Fruit fly (Drosophila melanogaster): ENCODE data around the gene CG11983.

Gene CG11983

dm6 chr3R:9014859-9015466 is 6.8 kb downstream of the CG11983 start, which contains the start of the genes Kcmf1, Sf3b5 and CG11986 (continued):
- TF ChIP-seq Dp (GFP tag; optimal IDR thresholded peaks at IDR 0.05) (peak; percentile 10), exex (tag; optimal IDR thresholded peaks at IDR 0.05) (no peak), cad (GFP tag; optimal IDR thresholded peaks at IDR 0.05) (no peak), slp2 (GFP tag; optimal IDR thresholded peaks at IDR 0.05) (no peak), CG12769 (tag; optimal IDR thresholded peaks at IDR 0.05) (no peak), CG9797 (GFP tag; optimal IDR thresholded peaks at IDR 0.05) (peak; percentile 74), CG30403 (GFP tag; optimal IDR thresholded peaks at IDR 0.05) (no peak), zfh1 (GFP tag; IDR thresholded peaks at IDR 0.05) (no peak), CG11504 (tag; optimal IDR thresholded peaks at IDR 0.05) (no peak), sens (GFP tag) (peak; percentile 57)

dm6 chr3R:9016869-9017268 is 8.7 kb downstream of the CG11983 start:
- TF ChIP-seq fu2 (GFP tag; optimal IDR thresholded peaks at IDR 0.05), result no peak
- no peak for TF ChIP-seq CG32767 (GFP tag; IDR thresholded peaks at IDR 0.05)
- TF ChIP-seq wdn (GFP tag; IDR thresholded peaks at IDR 0.05), result no peak
- no peak for TF ChIP-seq ftz-f1 (GFP tag; optimal IDR thresholded peaks at IDR 0.05)
- TF ChIP-seq vnd (GFP tag; IDR thresholded peaks at IDR 0.05; ENCODE audit: partially characterized antibody), result no peak
- TF ChIP-seq CG4707 (GFP tag; optimal IDR thresholded peaks at IDR 0.05), result no peak
- no peak for TF ChIP-seq Atf3 (GFP tag; optimal IDR thresholded peaks at IDR 0.05)

dm6 chr3R:9019689-9020138 is 11.6 kb downstream of the CG11983 start, which contains the start of gene tgo:
Gene tgo, minus strand, starts transcription at chr3R:9020022.
- TF ChIP-seq ham (GFP tag; IDR thresholded peaks at IDR 0.05), result no peak
- no peak for TF ChIP-seq CG8290 (GFP tag; optimal IDR thresholded peaks at IDR 0.05)
- TF ChIP-seq CG8290 (tag; optimal IDR thresholded peaks at IDR 0.05), result no peak
- peak; percentile 46 for TF ChIP-seq HLH4C (GFP tag; IDR thresholded peaks at IDR 0.05; ENCODE audit: partially characterized antibody)
- peak; percentile 52 for TF ChIP-seq CoRest (tag; optimal IDR thresholded peaks at IDR 0.05)
- peak; percentile 7 for TF ChIP-seq CG7987 (GFP tag; optimal IDR thresholded peaks at IDR 0.05)
- no peak for TF ChIP-seq Dad (GFP tag; optimal IDR thresholded peaks at IDR 0.05)
- no peak for TF ChIP-seq ind (GFP tag; optimal IDR thresholded peaks at IDR 0.05)
- TF ChIP-seq Neu2 (GFP tag; optimal IDR thresholded peaks at IDR 0.05; ENCODE audit: borderline replicate concordance), result no peak
- peak; percentile 63 for TF ChIP-seq phol (tag; optimal IDR thresholded peaks at IDR 0.05)
- no peak for TF ChIP-seq CG15479 (GFP tag; optimal IDR thresholded peaks at IDR 0.05)
- TF ChIP-seq mirr (GFP tag; optimal IDR thresholded peaks at IDR 0.05), result peak; percentile 25
- peak; percentile 62 for TF ChIP-seq amos (GFP tag; IDR thresholded peaks at IDR 0.05; ENCODE audit: partially characterized antibody)
- TF ChIP-seq CG12391 (tag; optimal IDR thresholded peaks at IDR 0.05), result peak; percentile 28
- TF ChIP-seq CG33557 (GFP tag; optimal IDR thresholded peaks at IDR 0.05), result peak; percentile 13
- peak; percentile 45 for TF ChIP-seq CG17829 (tag; optimal IDR thresholded peaks at IDR 0.05)
- no peak for TF ChIP-seq CG3163 (GFP tag; optimal IDR thresholded peaks at IDR 0.05)
- TF ChIP-seq NFAT (GFP tag; IDR thresholded peaks at IDR 0.05), result no peak
- TF ChIP-seq nau (GFP tag; optimal IDR thresholded peaks at IDR 0.05), result no peak
- TF ChIP-seq Bgb (GFP tag; IDR thresholded peaks at IDR 0.05; ENCODE audit: partially characterized antibody), result peak; percentile 31; the same call in 1 of the 2 replicates
- peak; percentile 36 for TF ChIP-seq grau (tag; optimal IDR thresholded peaks at IDR 0.05)
- peak; percentile 1 for TF ChIP-seq HmgD (GFP tag; optimal IDR thresholded peaks at IDR 0.05)
- peak; percentile 36; the same call in 1 of the 2 replicates for TF ChIP-seq bbx (GFP tag; IDR thresholded peaks at IDR 0.05; ENCODE audit: partially characterized antibody)
- peak; percentile 11 for TF ChIP-seq CG17359 (tag; optimal IDR thresholded peaks at IDR 0.05)
- peak; percentile 72 for TF ChIP-seq Med (GFP tag)
- no peak for TF ChIP-seq CG10366 (GFP tag; IDR thresholded peaks at IDR 0.05)
- TF ChIP-seq Dref (GFP tag; IDR thresholded peaks at IDR 0.05), result peak; percentile 89
- peak; percentile 73 for TF ChIP-seq trem (tag; optimal IDR thresholded peaks at IDR 0.05)
- TF ChIP-seq az2 (GFP tag; optimal IDR thresholded peaks at IDR 0.05), result no peak
- TF ChIP-seq CG10543 (GFP tag; optimal IDR thresholded peaks at IDR 0.05), result peak; percentile 36
- TF ChIP-seq CG15601 (tag; optimal IDR thresholded peaks at IDR 0.05), result peak; percentile 33

All from whole organism, embryonic.